Worm (Caenorhabditis elegans) whole organism, L1 larva: ENCODE data around the gene evl-18.
"Not testable (repeated sequence)": the region's sequence is repeated elsewhere in the genome, so short reads cannot be mapped to it uniquely, and the experiment has no call there.

Experiments used
- Y116A8C.19 ChIP-seq: sonication (generic microtip); optimal IDR thresholded peaks from 2 replicates; lab custom pipeline; 2016; ENCODE audit warnings: missing compliant biosample characterization, missing genetic modification characterization, borderline replicate concordance
- ceh-63 ChIP-seq: fragments of 200-800 bp; sonication (Bioruptor generic); optimal IDR thresholded peaks from 2 replicates; lab custom pipeline; 2018; ENCODE audit warnings: mild to moderate bottlenecking, missing genetic modification characterization, missing compliant biosample characterization
- ceh-82 ChIP-seq, 3 experiments: fragments of 150-350 bp in 1 of 3; sonication (generic microtip) in 2 of 3; optimal IDR thresholded peaks; 2 replicates each; lab custom pipeline; 2014 to 2017; ENCODE audit warnings: missing biosample characterization in 3 of 3, missing genetic modification characterization in 3 of 3
- ceh-88 ChIP-seq: fragments of 200-800 bp; sonication (Bioruptor generic); IDR thresholded peaks from 2 replicates; pipeline ENCODE4 v1.3.6; 2022; ENCODE audit warnings: missing genetic modification characterization, missing compliant biosample characterization
- dpl-1 ChIP-seq, 3 experiments: fragments of 150-350 bp in 2 of 3; sonication (generic microtip) in 1 of 3; optimal IDR thresholded peaks; 2 replicates each; lab custom pipeline; 2014 to 2017; ENCODE audit warnings: missing biosample characterization in 3 of 3, missing genetic modification characterization in 3 of 3, missing genetic modification reagents in 3 of 3
- dsc-1 ChIP-seq: sonication (generic microtip); optimal IDR thresholded peaks from 2 replicates; lab custom pipeline; 2016; ENCODE audit warnings: mild to moderate bottlenecking, missing genetic modification characterization, missing compliant biosample characterization
- efl-1 ChIP-seq, 4 experiments: fragments of 150-350 bp; optimal IDR thresholded peaks in 3 of 4; peaks in 1 of 4; 1 replicate in 1 of 4; 2 replicates in 3 of 4; lab custom pipeline; 2014; ENCODE audit warnings: missing biosample characterization in 2 of 4, missing genetic modification characterization in 2 of 4, missing genetic modification reagents in 2 of 4
- fkh-8 ChIP-seq: sonication (generic microtip); optimal IDR thresholded peaks from 2 replicates; lab custom pipeline; 2016; ENCODE audit warnings: mild to moderate bottlenecking, missing genetic modification characterization, missing compliant biosample characterization
- grh-1 ChIP-seq: fragments of 200-800 bp; sonication (Bioruptor generic); IDR thresholded peaks from 2 replicates; pipeline ENCODE4 v1.3.6; 2022; ENCODE audit warnings: missing genetic modification reagents, missing genetic modification characterization, missing compliant biosample characterization
- hpl-2 ChIP-seq: fragments of 150-350 bp; optimal IDR thresholded peaks from 2 replicates; lab custom pipeline; 2014; ENCODE audit warnings: missing biosample characterization, missing genetic modification reagents, missing genetic modification characterization
- isw-1 ChIP-seq: fragments of 200-800 bp; sonication (Bioruptor generic); IDR thresholded peaks from 2 replicates; pipeline ENCODE4 v1.3.6; 2022; ENCODE audit warnings: missing genetic modification characterization, missing compliant biosample characterization
- lin-14 ChIP-seq: fragments of 200-800 bp; sonication (Bioruptor generic); optimal IDR thresholded peaks from 2 replicates; lab custom pipeline; 2018; ENCODE audit warnings: mild to moderate bottlenecking, missing genetic modification characterization, moderate library complexity, missing compliant biosample characterization
- lin-35 ChIP-seq, 2 experiments: fragments of 150-350 bp; optimal IDR thresholded peaks; 2 replicates each; lab custom pipeline; 2014; ENCODE audit warnings: missing biosample characterization in 2 of 2, missing genetic modification characterization in 2 of 2, missing genetic modification reagents in 2 of 2
- lir-3 ChIP-seq: sonication (generic microtip); optimal IDR thresholded peaks from 2 replicates; lab custom pipeline; 2016; ENCODE audit warnings: mild to moderate bottlenecking, missing genetic modification characterization, moderate library complexity, missing compliant biosample characterization; ENCODE audit not compliant: poor library complexity
- lsy-2 ChIP-seq, 2 experiments: fragments of 150-350 bp; optimal IDR thresholded peaks; 2 replicates each; lab custom pipeline; 2014; ENCODE audit warnings: missing biosample characterization in 2 of 2, missing genetic modification characterization in 2 of 2
- mab-9 ChIP-seq: fragments of 200-800 bp; sonication (Bioruptor generic); IDR thresholded peaks from 2 replicates; pipeline ENCODE4 v1.3.6; 2022; ENCODE audit warnings: missing genetic modification reagents, missing genetic modification characterization, missing compliant biosample characterization
- nhr-11 ChIP-seq: fragments of 150-350 bp; optimal IDR thresholded peaks from 2 replicates; lab custom pipeline; 2014; ENCODE audit warnings: missing biosample characterization, missing genetic modification characterization
- nhr-19 ChIP-seq: fragments of 200-800 bp; sonication (Bioruptor generic); conservative IDR thresholded peaks from 2 replicates; pipeline ENCODE4 v1.3.6; 2022; ENCODE audit warnings: missing genetic modification characterization, missing compliant biosample characterization
- nhr-20 ChIP-seq: sonication (generic microtip); optimal IDR thresholded peaks from 2 replicates; lab custom pipeline; 2016; ENCODE audit warnings: mild to moderate bottlenecking, missing genetic modification characterization, missing compliant biosample characterization
- nhr-47 ChIP-seq: sonication (generic microtip); optimal IDR thresholded peaks from 2 replicates; lab custom pipeline; 2016; ENCODE audit warnings: mild to moderate bottlenecking, missing genetic modification characterization, moderate library complexity, missing compliant biosample characterization
- nhr-71 ChIP-seq: sonication (generic microtip); optimal IDR thresholded peaks from 2 replicates; lab custom pipeline; 2016; ENCODE audit warnings: mild to moderate bottlenecking, missing genetic modification characterization, moderate library complexity, missing compliant biosample characterization
- nhr-76 ChIP-seq: sonication (generic microtip); optimal IDR thresholded peaks from 2 replicates; lab custom pipeline; 2017; ENCODE audit warnings: missing biosample characterization, missing genetic modification characterization
- nhr-85 ChIP-seq: sonication (generic microtip); peaks from one replicate; lab custom pipeline; 2016; ENCODE audit warnings: missing genetic modification characterization, inconsistent platforms, missing compliant biosample characterization
- nhr-90 ChIP-seq: sonication (generic microtip); optimal IDR thresholded peaks from 2 replicates; lab custom pipeline; 2016; ENCODE audit warnings: mild to moderate bottlenecking, missing genetic modification characterization, missing compliant biosample characterization; ENCODE audit not compliant: poor library complexity
- rnt-1 ChIP-seq: sonication (generic microtip); optimal IDR thresholded peaks from 2 replicates; lab custom pipeline; 2016; ENCODE audit warnings: mild to moderate bottlenecking, missing genetic modification characterization, moderate library complexity, missing compliant biosample characterization
- snpc-4 ChIP-seq: fragments of 150-350 bp; optimal IDR thresholded peaks from 2 replicates; lab custom pipeline; 2014; ENCODE audit warnings: missing biosample characterization, missing genetic modification characterization
- snu-23 ChIP-seq: sonication (generic microtip); optimal IDR thresholded peaks from 2 replicates; lab custom pipeline; 2016; ENCODE audit warnings: missing genetic modification characterization, missing compliant biosample characterization
- sox-4 ChIP-seq: sonication (generic microtip); optimal IDR thresholded peaks from 2 replicates; lab custom pipeline; 2016; ENCODE audit warnings: missing genetic modification characterization, missing compliant biosample characterization
- sptf-1 ChIP-seq: fragments of 150-350 bp; optimal IDR thresholded peaks from 2 replicates; lab custom pipeline; 2014; ENCODE audit warnings: missing biosample characterization, missing genetic modification characterization
- swsn-7 ChIP-seq: sonication (generic microtip); optimal IDR thresholded peaks from 2 replicates; lab custom pipeline; 2016; ENCODE audit warnings: missing genetic modification characterization, missing compliant biosample characterization
- tbx-2 ChIP-seq: sonication (generic microtip); optimal IDR thresholded peaks from 2 replicates; lab custom pipeline; 2016; ENCODE audit warnings: missing genetic modification characterization, missing compliant biosample characterization
- unc-62 ChIP-seq: fragments of 150-350 bp; optimal IDR thresholded peaks from 2 replicates; lab custom pipeline; 2014; ENCODE audit warnings: missing biosample characterization, missing genetic modification reagents, missing genetic modification characterization
- unc-86 ChIP-seq: sonication (generic microtip); optimal IDR thresholded peaks from 2 replicates; lab custom pipeline; 2016; ENCODE audit warnings: missing genetic modification characterization, missing compliant biosample characterization
- unc-98 ChIP-seq: fragments of 200-800 bp; sonication (Bioruptor generic); IDR thresholded peaks from 2 replicates; pipeline ENCODE4 v1.3.6; 2022; ENCODE audit warnings: missing genetic modification characterization, missing compliant biosample characterization
- xbp-1 ChIP-seq: sonication (generic microtip); optimal IDR thresholded peaks from 2 replicates; lab custom pipeline; 2016; ENCODE audit warnings: missing genetic modification characterization, missing compliant biosample characterization
- zip-4 ChIP-seq: fragments of 200-800 bp; sonication (Bioruptor generic); optimal IDR thresholded peaks from 2 replicates; lab custom pipeline; 2018; ENCODE audit warnings: mild to moderate bottlenecking, missing genetic modification characterization, moderate library complexity, missing compliant biosample characterization
- ztf-4 ChIP-seq: fragments of 150-350 bp; optimal IDR thresholded peaks from 2 replicates; lab custom pipeline; 2014; ENCODE audit warnings: missing biosample characterization, missing genetic modification characterization

Gene evl-18

DNA sequence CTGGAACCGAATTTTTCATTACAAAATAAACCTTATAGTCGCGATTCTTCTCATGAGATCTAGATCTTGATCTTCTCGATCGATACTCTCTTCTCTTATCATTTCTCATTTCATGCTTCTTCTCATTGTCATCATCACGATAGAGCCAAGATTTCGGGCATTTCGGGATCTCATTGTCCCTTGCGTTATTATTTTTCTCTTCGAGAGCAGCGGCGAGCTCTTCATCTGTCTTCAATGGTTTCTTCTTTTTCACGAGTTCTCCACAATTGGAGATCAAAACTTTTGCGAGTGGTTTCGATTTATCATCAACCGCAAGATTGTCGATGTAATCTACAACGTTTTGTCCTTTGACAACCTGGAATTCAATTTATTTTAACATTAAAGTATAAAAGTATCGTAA is 36.5 kb downstream of the evl-18 start:
- TF ChIP-seq zip-4 (no peak), hpl-2 (GFP tag; lab: Kevin White, UChicago) (no peak), lin-35 (GFP tag; optimal IDR thresholded peaks at IDR 0.05; lab: Kevin White, UChicago) (no peak), isw-1 (GFP tag; lab: Robert Waterston, UW) (no peak), sptf-1 (tag; lab: Kevin White, UChicago) (no peak), ceh-63 (GFP tag; lab: Kevin White, UChicago) (no peak), nhr-76 (tag; lab: Kevin White, UChicago) (no peak), Y116A8C.19 (tag; lab: Kevin White, UChicago) (no peak), snpc-4 (no peak), grh-1 (no peak), fkh-8 (tag; lab: Kevin White, UChicago) (no peak), nhr-11 (tag; lab: Kevin White, UChicago) (no peak), rnt-1 (tag; lab: Kevin White, UChicago) (no peak), unc-62 (GFP tag; lab: Kevin White, UChicago) (no peak), dsc-1 (tag; lab: Kevin White, UChicago) (no peak), mab-9 (GFP tag; lab: Robert Waterston, UW) (no peak), lsy-2 (tag; optimal IDR thresholded peaks at IDR 0.05; lab: Kevin White, UChicago) (no peak), ztf-4 (tag; lab: Kevin White, UChicago) (no peak)

DNA sequence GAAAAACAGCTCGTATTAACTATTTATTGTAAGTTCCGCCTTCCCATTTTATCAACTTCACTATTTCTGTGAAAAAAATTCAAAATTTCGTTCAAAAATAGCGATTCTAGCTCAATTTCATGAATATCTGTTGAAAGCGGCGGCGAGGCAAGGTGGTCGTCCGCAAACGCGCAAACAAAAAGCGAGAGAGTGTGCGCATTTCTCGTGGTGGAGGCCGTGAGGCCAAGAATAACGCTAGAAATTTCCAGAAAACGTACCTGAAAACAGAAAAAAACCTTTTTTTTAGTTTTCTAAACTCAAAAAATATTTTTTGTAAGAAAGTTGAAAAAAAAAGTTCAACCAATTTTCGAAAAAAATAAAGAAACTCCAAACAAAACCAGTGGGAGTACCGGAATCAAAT is 37.7 kb downstream of the evl-18 start:
- TF ChIP-seq nhr-19 (GFP tag; lab: Robert Waterston, UW) (peak; percentile 46), efl-1 (GFP tag; optimal IDR thresholded peaks at IDR 0.05 in 1 of 2; lab: Kevin White, UChicago) (peak in 1 of 2 experiments; percentile 57), isw-1 (GFP tag; lab: Robert Waterston, UW) (0 out of 2 replicates have a peak, but pooled peaks have one; percentile 4)
- not testable (repeated sequence) for TF ChIP-seq efl-1 (optimal IDR thresholded peaks at IDR 0.05; lab: Kevin White, UChicago)
- TF ChIP-seq, all 84 proteins: peak for 3; not testable (repeated sequence) for 81

- TF ChIP-seq nhr-47 (tag; lab: Kevin White, UChicago) (peak; percentile 64), unc-98 (GFP tag; lab: Robert Waterston, UW) (peak; percentile 9; the same call in 1 of the 2 replicates), isw-1 (GFP tag; lab: Robert Waterston, UW) (peak; percentile 65), lir-3 (tag; lab: Kevin White, UChicago) (peak; percentile 34), efl-1 (optimal IDR thresholded peaks at IDR 0.05; lab: Kevin White, UChicago) (peak; percentile 42 to 55), efl-1 (GFP tag; optimal IDR thresholded peaks at IDR 0.05 in 1 of 2; lab: Kevin White, UChicago) (peak; percentile 4 to 87), nhr-19 (GFP tag; lab: Robert Waterston, UW) (peak; percentile 80), nhr-20 (tag; lab: Kevin White, UChicago) (peak; percentile 24), mab-9 (GFP tag; lab: Robert Waterston, UW) (peak; percentile 77), snu-23 (GFP tag; lab: Kevin White, UChicago) (peak; percentile 37), unc-86 (tag; lab: Kevin White, UChicago) (peak; percentile 31), nhr-85 (tag; lab: Kevin White, UChicago) (peak; percentile 71), swsn-7 (tag; lab: Kevin White, UChicago) (peak; percentile 47), ceh-82 (tag; optimal IDR thresholded peaks at IDR 0.05; lab: Kevin White, UChicago) (peak in 1 of 3 experiments; percentile 16), tbx-2 (tag; lab: Kevin White, UChicago) (peak; percentile 26), grh-1 (peak; percentile 77), xbp-1 (tag; lab: Kevin White, UChicago) (peak; percentile 6), sox-4 (tag; lab: Kevin White, UChicago) (peak; percentile 27), lin-14 (GFP tag; lab: Kevin White, UChicago) (peak; percentile 51), rnt-1 (tag; lab: Kevin White, UChicago) (peak; percentile 45), ceh-88 (GFP tag; lab: Robert Waterston, UW) (0 out of 2 replicates have a peak, but pooled peaks have one; percentile 24), nhr-71 (peak; percentile 55), nhr-90 (tag; lab: Kevin White, UChicago) (peak; percentile 16), dpl-1 (GFP tag; optimal IDR thresholded peaks at IDR 0.05; lab: Kevin White, UChicago) (peak in 1 of 3 experiments; percentile 7), dsc-1 (tag; lab: Kevin White, UChicago) (peak; percentile 28)
These were observed 39.4 kb downstream of the evl-18 start for ce11 chrIII:3695398-3695797.
